Fruit fly (Drosophila melanogaster) whole organism, embryonic: ENCODE measurements around the gene sni.

ENCODE experiments used
- Aef1 ChIP-seq: fragments of 200-800 bp; sonication (Bioruptor generic); IDR thresholded peaks from 3 replicates; pipeline ENCODE4 v1.3.6; 2022; ENCODE audit warnings: missing biosample characterization, missing genetic modification characterization
- Asciz ChIP-seq: fragments of 200-800 bp; sonication (Bioruptor generic); optimal IDR thresholded peaks from 2 replicates; lab custom pipeline; 2017; ENCODE audit warnings: missing biosample characterization, mild to moderate bottlenecking, missing genetic modification characterization, missing genetic modification reagents
- B-H1 ChIP-seq: fragments of 200-800 bp; sonication (Bioruptor generic); IDR thresholded peaks from 3 replicates; pipeline ENCODE4 v1.3.6; 2022; ENCODE audit warnings: missing biosample characterization, missing genetic modification characterization
- CG10209 ChIP-seq: fragments of 200-800 bp; sonication (Bioruptor generic); optimal IDR thresholded peaks from 3 replicates; lab custom pipeline; 2017; ENCODE audit warnings: missing biosample characterization, mild to moderate bottlenecking, missing genetic modification characterization, missing genetic modification reagents
- CG10654 ChIP-seq: fragments of 200-800 bp; sonication (Bioruptor generic); optimal IDR thresholded peaks from 2 replicates; lab custom pipeline; 2016; ENCODE audit warnings: missing biosample characterization, missing genetic modification characterization
- CG11247 ChIP-seq: fragments of 200-800 bp; sonication (Bioruptor generic); IDR thresholded peaks from 2 replicates; pipeline ENCODE4 v1.3.6; 2022; ENCODE audit warnings: missing biosample characterization, missing genetic modification characterization
- CG11504 ChIP-seq: fragments of 200-800 bp; sonication (Bioruptor generic); optimal IDR thresholded peaks from 3 replicates; lab custom pipeline; 2019; ENCODE audit warnings: missing biosample characterization, mild to moderate bottlenecking, missing genetic modification characterization, moderate library complexity
- CG12071 ChIP-seq: fragments of 200-800 bp; sonication (Bioruptor generic); optimal IDR thresholded peaks from 3 replicates; lab custom pipeline; 2018; ENCODE audit warnings: missing biosample characterization, mild to moderate bottlenecking, missing genetic modification characterization
- CG12769 ChIP-seq: fragments of 200-800 bp; sonication (Bioruptor generic); optimal IDR thresholded peaks from 2 replicates; lab custom pipeline; 2019; ENCODE audit warnings: missing biosample characterization, mild to moderate bottlenecking, missing genetic modification characterization, moderate library complexity
- CG15269 ChIP-seq: fragments of 200-800 bp; sonication (Bioruptor generic); optimal IDR thresholded peaks from 2 replicates; lab custom pipeline; 2018; ENCODE audit warnings: missing biosample characterization, mild to moderate bottlenecking, missing genetic modification characterization, moderate library complexity
- CG15601 ChIP-seq: fragments of 200-800 bp; sonication (Bioruptor generic); optimal IDR thresholded peaks from 3 replicates; lab custom pipeline; 2019; ENCODE audit warnings: missing biosample characterization, mild to moderate bottlenecking, missing genetic modification characterization, moderate library complexity
- CG17328 ChIP-seq: fragments of 200-800 bp; sonication (Bioruptor generic); IDR thresholded peaks from 2 replicates; pipeline ENCODE4 v1.3.6; 2022; ENCODE audit warnings: missing biosample characterization, missing genetic modification characterization
- CG17568 ChIP-seq: fragments of 200-800 bp; sonication (Bioruptor generic); optimal IDR thresholded peaks from 2 replicates; lab custom pipeline; 2018; ENCODE audit warnings: missing biosample characterization, mild to moderate bottlenecking, missing genetic modification characterization, moderate library complexity
- CG17802 ChIP-seq: fragments of 200-800 bp; sonication (Bioruptor generic); optimal IDR thresholded peaks from 2 replicates; lab custom pipeline; 2018; ENCODE audit warnings: missing biosample characterization, mild to moderate bottlenecking, missing genetic modification characterization, moderate library complexity
- CG4360 ChIP-seq: fragments of 200-800 bp; sonication (Bioruptor generic); IDR thresholded peaks from 2 replicates; pipeline ENCODE4 v1.3.6; 2022; ENCODE audit warnings: missing biosample characterization, missing genetic modification characterization
- CG4730 ChIP-seq: fragments of 200-800 bp; sonication (Bioruptor generic); IDR thresholded peaks from 2 replicates; pipeline ENCODE4 v1.3.6; 2022; ENCODE audit warnings: missing biosample characterization, missing genetic modification characterization
- CG5953 ChIP-seq: fragments of 200-800 bp; sonication (Bioruptor generic); IDR thresholded peaks from 2 replicates; pipeline ENCODE4 v1.3.6; 2022; ENCODE audit warnings: missing biosample characterization, missing genetic modification characterization
- CG6175 ChIP-seq: fragments of 200-800 bp; sonication (Bioruptor generic); IDR thresholded peaks from 3 replicates; pipeline ENCODE4 v1.3.6; 2022; ENCODE audit warnings: missing biosample characterization, missing genetic modification characterization
- CG6254 ChIP-seq: fragments of 200-800 bp; sonication (Bioruptor generic); optimal IDR thresholded peaks from 3 replicates; lab custom pipeline; 2017; ENCODE audit warnings: mild to moderate bottlenecking, missing biosample characterization, missing genetic modification reagents, missing genetic modification characterization
- CG6654 ChIP-seq: fragments of 200-800 bp; sonication (Bioruptor generic); optimal IDR thresholded peaks from 2 replicates; lab custom pipeline; 2017; ENCODE audit warnings: missing biosample characterization, mild to moderate bottlenecking, missing genetic modification characterization
- CG7357 ChIP-seq: fragments of 200-800 bp; sonication (Bioruptor generic); IDR thresholded peaks from 3 replicates; pipeline ENCODE4 v1.3.6; 2022; ENCODE audit warnings: missing biosample characterization, missing genetic modification characterization
- CG7556 ChIP-seq: fragments of 200-800 bp; sonication (Bioruptor generic); optimal IDR thresholded peaks from 2 replicates; lab custom pipeline; 2017; ENCODE audit warnings: missing biosample characterization, mild to moderate bottlenecking, missing genetic modification characterization
- CG7839 ChIP-seq: fragments of 200-800 bp; sonication (Bioruptor generic); optimal IDR thresholded peaks from 3 replicates; lab custom pipeline; 2018; ENCODE audit warnings: missing biosample characterization, mild to moderate bottlenecking, missing genetic modification characterization, moderate library complexity
- Doc2 ChIP-seq: fragments of 200-800 bp; sonication (Bioruptor generic); IDR thresholded peaks from 2 replicates; pipeline ENCODE4 v1.3.6; 2022; ENCODE audit warnings: missing biosample characterization, missing genetic modification characterization
- Drgx ChIP-seq: fragments of 200-800 bp; sonication (Bioruptor generic); IDR thresholded peaks from 2 replicates; pipeline ENCODE4 v1.3.6; 2022; ENCODE audit warnings: missing biosample characterization, missing genetic modification characterization
- Fer3 ChIP-seq: fragments of 200-800 bp; sonication (Bioruptor generic); optimal IDR thresholded peaks from 2 replicates; lab custom pipeline; 2018; ENCODE audit warnings: missing biosample characterization, mild to moderate bottlenecking, missing genetic modification characterization, moderate library complexity
- Gug ChIP-seq: fragments of 200-800 bp; sonication (Bioruptor generic); IDR thresholded peaks from 4 replicates; pipeline ENCODE4 v1.3.6; 2022; ENCODE audit warnings: missing biosample characterization, missing genetic modification characterization
- H15 ChIP-seq: fragments of 200-800 bp; sonication (Bioruptor generic); IDR thresholded peaks from 3 replicates; pipeline ENCODE4 v1.3.6; 2022; ENCODE audit warnings: missing biosample characterization, missing genetic modification characterization
- Hr51 ChIP-seq, 2 experiments: fragments of 200-800 bp; sonication (Bioruptor generic); optimal IDR thresholded peaks; 2 replicates in 1 of 2; 3 replicates in 1 of 2; lab custom pipeline; 2016 to 2018; ENCODE audit warnings: missing biosample characterization in 2 of 2, missing genetic modification characterization in 2 of 2, mild to moderate bottlenecking in 1 of 2, moderate library complexity in 1 of 2
- NC2β ChIP-seq: fragments of 200-800 bp; sonication (Bioruptor generic); optimal IDR thresholded peaks from 2 replicates; lab custom pipeline; 2016; ENCODE audit warnings: missing biosample characterization, missing genetic modification characterization
- Nf-YA ChIP-seq: fragments of 200-800 bp; sonication (Bioruptor generic); IDR thresholded peaks from 2 replicates; pipeline ENCODE4 v1.3.6; 2022; ENCODE audit warnings: missing biosample characterization, missing genetic modification characterization
- NfI ChIP-seq: fragments of 200-800 bp; sonication (Bioruptor generic); optimal IDR thresholded peaks from 3 replicates; lab custom pipeline; 2018; ENCODE audit warnings: missing biosample characterization, mild to moderate bottlenecking, missing genetic modification characterization, moderate library complexity
- Sox100B ChIP-seq: fragments of 200-800 bp; sonication (Bioruptor generic); optimal IDR thresholded peaks from 3 replicates; lab custom pipeline; 2018; ENCODE audit warnings: missing biosample characterization, mild to moderate bottlenecking, missing genetic modification characterization
- Sox102F ChIP-seq: fragments of 200-800 bp; sonication (Bioruptor generic); optimal IDR thresholded peaks from 2 replicates; lab custom pipeline; 2018; ENCODE audit warnings: missing biosample characterization, mild to moderate bottlenecking, missing genetic modification characterization, moderate library complexity
- chif ChIP-seq, 2 experiments: fragments of 200-800 bp; sonication (Bioruptor generic); optimal IDR thresholded peaks; 3 replicates each; lab custom pipeline; 2016; ENCODE audit warnings: missing biosample characterization in 2 of 2, missing genetic modification characterization in 2 of 2
- ci ChIP-seq: fragments of 200-800 bp; sonication (Bioruptor generic); IDR thresholded peaks from 3 replicates; pipeline ENCODE4 v1.3.6; 2022; ENCODE audit warnings: missing biosample characterization, missing genetic modification characterization
- eyg ChIP-seq: fragments of 200-800 bp; sonication (Bioruptor generic); optimal IDR thresholded peaks from 3 replicates; lab custom pipeline; 2016; ENCODE audit warnings: missing biosample characterization, missing genetic modification characterization
- jigr1 ChIP-seq: fragments of 200-800 bp; sonication (Bioruptor generic); IDR thresholded peaks from 3 replicates; pipeline ENCODE4 v1.3.6; 2022; ENCODE audit warnings: missing biosample characterization, missing genetic modification characterization
- maf-S ChIP-seq: fragments of 200-800 bp; sonication (Bioruptor generic); optimal IDR thresholded peaks from 2 replicates; lab custom pipeline; 2016; ENCODE audit warnings: missing biosample characterization, missing genetic modification characterization
- nau ChIP-seq: fragments of 200-800 bp; sonication (Bioruptor generic); optimal IDR thresholded peaks from 3 replicates; lab custom pipeline; 2017; ENCODE audit warnings: missing biosample characterization, mild to moderate bottlenecking, missing genetic modification characterization, missing genetic modification reagents
- nom ChIP-seq: fragments of 200-800 bp; sonication (Bioruptor generic); optimal IDR thresholded peaks from 2 replicates; lab custom pipeline; 2017; ENCODE audit warnings: missing biosample characterization, missing genetic modification characterization, mild to moderate bottlenecking, moderate library complexity, missing genetic modification reagents
- otp ChIP-seq: fragments of 200-800 bp; sonication (Bioruptor generic); IDR thresholded peaks from 3 replicates; pipeline ENCODE4, ENCODE4 v1.3.6; 2022; ENCODE audit warnings: missing biosample characterization, missing genetic modification characterization
- prd ChIP-seq, 3 experiments: fragments of >200 bp in 2 of 3; fragments of 200-800 bp in 1 of 3; sonication (Bioruptor generic) in 1 of 3; optimal IDR thresholded peaks in 2 of 3; IDR thresholded peaks in 1 of 3; 2 replicates in 2 of 3; 3 replicates in 1 of 3; pipeline versions ENCODE4 v1.3.6 to Lab custom; 2017 to 2022; ENCODE audit warnings: missing biosample characterization in 1 of 3, missing genetic modification characterization in 1 of 3
- so ChIP-seq: fragments of 200-800 bp; sonication (Bioruptor generic); IDR thresholded peaks from 3 replicates; pipeline ENCODE4 v1.3.6; 2022; ENCODE audit warnings: missing biosample characterization, missing genetic modification characterization
- trh ChIP-seq: fragments of 200-800 bp; sonication (Bioruptor generic); optimal IDR thresholded peaks from 2 replicates; lab custom pipeline; 2016; ENCODE audit warnings: missing biosample characterization, missing genetic modification characterization
- unpg ChIP-seq: fragments of 200-800 bp; sonication (Bioruptor generic); optimal IDR thresholded peaks from 3 replicates; lab custom pipeline; 2018; ENCODE audit warnings: missing biosample characterization, mild to moderate bottlenecking, missing genetic modification characterization, moderate library complexity
- wor ChIP-seq: fragments of 200-800 bp; sonication (Bioruptor generic); IDR thresholded peaks from 2 replicates; pipeline ENCODE4 v1.3.6; 2022; ENCODE audit warnings: missing biosample characterization, missing genetic modification characterization
- zfh1 ChIP-seq: fragments of 200-800 bp; sonication (Bioruptor generic); IDR thresholded peaks from 3 replicates; pipeline ENCODE4 v1.3.6; 2022; ENCODE audit warnings: missing biosample characterization, missing genetic modification characterization

The sni gene

DNA sequence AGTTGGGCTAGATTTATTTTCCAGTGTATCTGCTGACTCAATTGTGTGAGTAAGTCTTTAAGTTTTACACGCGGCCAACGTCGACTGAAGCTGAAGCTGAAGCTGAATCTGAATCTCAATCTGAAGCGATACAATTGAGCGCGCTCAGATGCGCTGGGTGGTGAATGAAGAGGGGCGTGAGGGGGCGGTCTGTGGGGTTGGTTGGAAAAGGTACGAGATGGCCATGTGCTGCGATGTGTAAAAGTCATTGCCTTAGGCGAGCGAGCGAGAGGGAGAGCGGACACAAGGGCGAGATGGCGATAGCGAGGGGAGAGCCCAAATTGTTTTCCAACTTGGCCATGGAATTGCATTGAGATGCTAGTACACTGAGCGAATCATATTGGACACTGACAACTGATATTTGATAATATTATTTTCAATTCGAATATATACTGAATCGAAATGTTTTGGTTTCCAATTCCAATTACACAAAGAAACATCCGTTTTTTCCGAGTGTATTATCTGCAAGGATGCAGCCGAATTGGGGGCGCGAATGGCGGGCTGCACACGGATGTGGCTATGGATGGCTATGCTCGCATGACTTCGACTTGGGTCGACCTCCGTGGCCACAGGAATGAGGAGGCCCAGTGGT is 47.1 kb downstream of the sni start (continued):
- no peak for TF ChIP-seq prd (optimal IDR thresholded peaks at IDR 0.05; lab: Kevin White, UChicago)
- peak; percentile 65; the same call in 1 of the 3 replicates for TF ChIP-seq prd (GFP tag; IDR thresholded peaks at IDR 0.05; lab: Robert Waterston, UW)
- TF ChIP-seq CG7357 (GFP tag; lab: Robert Waterston, UW): peak; percentile 54; the same call in 1 of the 3 replicates
- TF ChIP-seq Nf-YA (GFP tag; lab: Robert Waterston, UW): peak; percentile 53
- TF ChIP-seq Sox100B (GFP tag; lab: Kevin White, UChicago): peak; percentile 40
- TF ChIP-seq CG12071 (GFP tag; lab: Kevin White, UChicago): peak; percentile 47
- peak; percentile 3 for TF ChIP-seq CG17802
- peak; percentile 1 for TF ChIP-seq CG10654 (GFP tag; lab: Kevin White, UChicago)
- no peak for TF ChIP-seq maf-S (GFP tag; lab: Kevin White, UChicago)
- no peak for TF ChIP-seq eyg (GFP tag; lab: Kevin White, UChicago)
- peak; percentile 59 for TF ChIP-seq CG12769 (tag; lab: Kevin White, UChicago)
- TF ChIP-seq trh (GFP tag; lab: Kevin White, UChicago): peak; percentile 11
- no peak for TF ChIP-seq CG7556 (GFP tag; lab: Kevin White, UChicago)
- peak; percentile 77 for TF ChIP-seq ci
- peak; percentile 39; the same call in 1 of the 2 replicates for TF ChIP-seq wor (GFP tag; lab: Robert Waterston, UW)
- TF ChIP-seq jigr1 (GFP tag; lab: Robert Waterston, UW): 0 out of 3 replicates have a peak, but pooled peaks have one; percentile 17
- TF ChIP-seq CG17328 (GFP tag; lab: Robert Waterston, UW): peak; percentile 63
- TF ChIP-seq CG15601 (tag; lab: Kevin White, UChicago): peak; percentile 20
- peak; percentile 29 for TF ChIP-seq nom
- TF ChIP-seq CG15269 (tag; lab: Kevin White, UChicago): peak; percentile 52
- peak in 1 of 2 experiments; percentile 57 for TF ChIP-seq Hr51 (GFP tag; optimal IDR thresholded peaks at IDR 0.05; lab: Kevin White, UChicago)
- TF ChIP-seq B-H1 (GFP tag; lab: Robert Waterston, UW): peak; percentile 31; the same call in 1 of the 3 replicates
- peak; percentile 58; the same call in 1 of the 3 replicates for TF ChIP-seq zfh1 (GFP tag; lab: Robert Waterston, UW)
- TF ChIP-seq Sox102F (GFP tag; lab: Kevin White, UChicago): peak; percentile 62
- TF ChIP-seq Drgx (GFP tag; lab: Robert Waterston, UW): peak; percentile 79
- peak; percentile 40 for TF ChIP-seq NfI (GFP tag; lab: Kevin White, UChicago)
- 0 out of 2 replicates have a peak, but pooled peaks have one; percentile 18 for TF ChIP-seq CG11247 (GFP tag; lab: Robert Waterston, UW)
- no peak for TF ChIP-seq CG6654
- peak; percentile 26; the same call in 1 of the 4 replicates for TF ChIP-seq Gug (GFP tag; lab: Robert Waterston, UW)
- TF ChIP-seq CG17568: no peak
- no peak for TF ChIP-seq NC2β
- TF ChIP-seq CG4360: 0 out of 2 replicates have a peak, but pooled peaks have one; percentile 11
- 0 out of 3 replicates have a peak, but pooled peaks have one; percentile 28 for TF ChIP-seq so (GFP tag; lab: Robert Waterston, UW)
- peak; percentile 65 for TF ChIP-seq CG11504 (tag; lab: Kevin White, UChicago)
- peak; percentile 13 for TF ChIP-seq CG10209
- TF ChIP-seq CG6254 (GFP tag; lab: Kevin White, UChicago): peak; percentile 51
- TF ChIP-seq Asciz (GFP tag; lab: Kevin White, UChicago): peak; percentile 10
- peak; percentile 53; the same call in 1 of the 3 replicates for TF ChIP-seq H15 (GFP tag; lab: Robert Waterston, UW)
- TF ChIP-seq CG5953 (GFP tag; lab: Robert Waterston, UW): peak; percentile 68
- TF ChIP-seq unpg (GFP tag; lab: Kevin White, UChicago): peak; percentile 49
- TF ChIP-seq Doc2 (GFP tag; lab: Robert Waterston, UW): 0 out of 2 replicates have a peak, but pooled peaks have one; percentile 7
- peak; percentile 61 for TF ChIP-seq CG4730 (GFP tag; lab: Robert Waterston, UW)
- peak; percentile 62; the same call in 2 of the 3 replicates for TF ChIP-seq Aef1 (GFP tag; lab: Robert Waterston, UW)
- TF ChIP-seq CG7839 (tag; lab: Kevin White, UChicago): peak; percentile 53
- TF ChIP-seq CG6175: no peak
- TF ChIP-seq nau (GFP tag; lab: Kevin White, UChicago): peak; percentile 11
- no peak for TF ChIP-seq Fer3 (tag; lab: Kevin White, UChicago)
- peak; percentile 67; the same call in 2 of the 3 replicates for TF ChIP-seq otp (GFP tag; lab: Robert Waterston, UW)
- peak; percentile 28 to 38 for TF ChIP-seq chif (GFP tag; optimal IDR thresholded peaks at IDR 0.05; lab: Kevin White, UChicago)
